Worm (Caenorhabditis elegans) whole organism, mixed stage, embryonic: ENCODE results near the gene Y57G7A.5.

Source experiments
- ces-1 ChIP-seq: fragments of 150-350 bp; optimal IDR thresholded peaks from 2 replicates; lab custom pipeline; 2014; ENCODE audit warnings: missing biosample characterization, missing genetic modification reagents, missing genetic modification characterization
- lin-13 ChIP-seq: fragments of 150-350 bp; optimal IDR thresholded peaks from 2 replicates; lab custom pipeline; 2014; ENCODE audit warnings: missing biosample characterization, missing genetic modification characterization
- mep-1 ChIP-seq: fragments of 150-350 bp; optimal IDR thresholded peaks from 2 replicates; lab custom pipeline; 2017; ENCODE audit warnings: missing biosample characterization, missing genetic modification reagents, missing genetic modification characterization, inconsistent platforms
- nhr-12 ChIP-seq: fragments of 150-350 bp; optimal IDR thresholded peaks from 2 replicates; lab custom pipeline; 2014; ENCODE audit warnings: missing biosample characterization, missing genetic modification characterization
- nhr-76 ChIP-seq: sonication (generic microtip); optimal IDR thresholded peaks from 2 replicates; lab custom pipeline; 2017; ENCODE audit warnings: missing biosample characterization, missing genetic modification characterization
- pha-4 ChIP-seq: fragments of 150-350 bp; optimal IDR thresholded peaks from 2 replicates; lab custom pipeline; 2018; ENCODE audit warnings: missing biosample characterization, missing genetic modification reagents, missing genetic modification characterization
- tbx-8 ChIP-seq: fragments of 200-800 bp; sonication (Bioruptor generic); optimal IDR thresholded peaks from 2 replicates; lab custom pipeline; 2018; ENCODE audit warnings: mild to moderate bottlenecking, missing genetic modification characterization, moderate library complexity, missing compliant biosample characterization
- unc-39 ChIP-seq: fragments of 150-350 bp; optimal IDR thresholded peaks from 2 replicates; lab custom pipeline; 2014; ENCODE audit warnings: missing biosample characterization, missing genetic modification characterization
- ztf-11 ChIP-seq: fragments of 150-350 bp; optimal IDR thresholded peaks from 2 replicates; lab custom pipeline; 2014; ENCODE audit warnings: missing biosample characterization, missing genetic modification characterization

DNA sequence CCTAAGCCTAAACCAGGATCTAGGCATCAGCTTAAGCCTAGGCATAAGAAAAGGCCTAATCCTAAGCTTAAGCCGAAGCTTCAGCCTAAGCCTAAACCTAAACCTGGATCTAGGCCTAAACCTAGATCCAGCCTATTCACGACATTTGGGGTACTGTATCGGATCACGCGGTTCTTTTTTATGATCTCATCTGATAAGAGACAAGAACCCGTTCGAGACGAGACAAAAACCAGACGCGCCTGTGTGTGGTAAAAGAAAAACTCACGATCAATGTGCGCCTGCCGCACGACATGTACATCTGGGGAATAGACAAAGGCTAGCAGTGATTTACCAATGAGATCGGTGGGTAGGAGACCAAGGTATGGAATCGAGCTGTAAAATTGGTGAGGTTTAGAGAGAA lies 34.9 kb downstream of the Y57G7A.5 start:
- TF ChIP-seq mep-1 (tag; lab: Kevin White, UChicago) (no peak), pha-4 (tag; lab: Kevin White, UChicago) (no peak), ztf-11 (tag; lab: Kevin White, UChicago) (no peak), lin-13 (tag; lab: Kevin White, UChicago) (no peak), nhr-76 (tag; lab: Kevin White, UChicago) (no peak), ces-1 (GFP tag; lab: Kevin White, UChicago) (no peak), nhr-12 (tag; lab: Kevin White, UChicago) (no peak), tbx-8 (no peak), unc-39 (tag; lab: Kevin White, UChicago) (no peak)
